Fruit fly (Drosophila melanogaster): Measurements from ENCODE around the gene Cpr78Cc.

The Cpr78Cc gene

dm6 chr3L:21285639-21286338 is 14.6 kb upstream of the Cpr78Cc start, which contains the start of the genes CG12974 and pzg (continued):
- TF ChIP-seq Trl (optimal IDR thresholded peaks at IDR 0.05) (no peak), Trl (GFP tag; optimal IDR thresholded peaks at IDR 0.05) (peak; percentile 78), slou (GFP tag; optimal IDR thresholded peaks at IDR 0.05) (peak; percentile 46), CG4328 (GFP tag; optimal IDR thresholded peaks at IDR 0.05) (peak; percentile 84), CG16813 (GFP tag; IDR thresholded peaks at IDR 0.05; ENCODE audit: partially characterized antibody) (peak; percentile 77), Gug (GFP tag; IDR thresholded peaks at IDR 0.05) (no peak), mam (GFP tag; optimal IDR thresholded peaks at IDR 0.05) (peak; percentile 65), HmgD (GFP tag; optimal IDR thresholded peaks at IDR 0.05) (peak; percentile 83), CG2129 (GFP tag; IDR thresholded peaks at IDR 0.05; ENCODE audit: partially characterized antibody) (no peak), tin (GFP tag; optimal IDR thresholded peaks at IDR 0.05) (peak; percentile 64), bab2 (GFP tag; optimal IDR thresholded peaks at IDR 0.05) (peak; percentile 65), CG33557 (GFP tag; optimal IDR thresholded peaks at IDR 0.05) (peak; percentile 42), org-1 (GFP tag; optimal IDR thresholded peaks at IDR 0.05) (peak; percentile 21), CG15269 (tag; optimal IDR thresholded peaks at IDR 0.05) (peak; percentile 59)

- TF ChIP-seq CG13296 (GFP tag; optimal IDR thresholded peaks at IDR 0.05) (no peak), CG12769 (tag; optimal IDR thresholded peaks at IDR 0.05) (peak; percentile 6), ase (GFP tag; IDR thresholded peaks at IDR 0.05) (no peak), CG2199 (GFP tag; IDR thresholded peaks at IDR 0.05) (no peak), oc (tag; optimal IDR thresholded peaks at IDR 0.05) (peak; percentile 23), CG3065 (GFP tag; optimal IDR thresholded peaks at IDR 0.05) (no peak), sd (tag; optimal IDR thresholded peaks at IDR 0.05) (peak; percentile 81), ham (GFP tag; IDR thresholded peaks at IDR 0.05) (no peak), ind (GFP tag; optimal IDR thresholded peaks at IDR 0.05) (no peak), Rx (GFP tag; IDR thresholded peaks at IDR 0.05) (no peak), gro (GFP tag; optimal IDR thresholded peaks at IDR 0.05) (peak; percentile 10), CG14667 (GFP tag; IDR thresholded peaks at IDR 0.05) (no peak), Usf (GFP tag; optimal IDR thresholded peaks at IDR 0.05) (no peak), sens (GFP tag) (no peak), Lhr (GFP tag; optimal IDR thresholded peaks at IDR 0.05) (no peak)
Measured at dm6 chr3L:21290336-21290735, 10.0 kb upstream of the Cpr78Cc start.

dm6 chr3L:21291055-21291454 is 9.3 kb upstream of the Cpr78Cc start:
- TF ChIP-seq org-1 (GFP tag; optimal IDR thresholded peaks at IDR 0.05) (no peak), Pdp1 (GFP tag; optimal IDR thresholded peaks at IDR 0.05) (peak in 1 of 2 experiments; percentile 20), CG4360 (GFP tag; IDR thresholded peaks at IDR 0.05) (no peak), HLHmδ (GFP tag; optimal IDR thresholded peaks at IDR 0.05) (no peak), slp2 (GFP tag; optimal IDR thresholded peaks at IDR 0.05) (no peak), chinmo (GFP tag; IDR thresholded peaks at IDR 0.05; ENCODE audit: partially characterized antibody) (0 out of 4 replicates have a peak, but pooled peaks have one; percentile 35), CG12236 (GFP tag; optimal IDR thresholded peaks at IDR 0.05) (no peak), Hand (GFP tag; optimal IDR thresholded peaks at IDR 0.05) (no peak), sr (GFP tag; IDR thresholded peaks at IDR 0.05) (0 out of 3 replicates have a peak, but pooled peaks have one; percentile 9), CG7839 (tag; optimal IDR thresholded peaks at IDR 0.05) (no peak), CG11504 (tag; optimal IDR thresholded peaks at IDR 0.05) (no peak), Blimp-1 (GFP tag; optimal IDR thresholded peaks at IDR 0.05) (peak; percentile 85), p53 (GFP tag; optimal IDR thresholded peaks at IDR 0.05) (no peak), CG16815 (GFP tag; optimal IDR thresholded peaks at IDR 0.05) (no peak), lola (GFP tag; optimal IDR thresholded peaks at IDR 0.05) (no peak), wor (GFP tag; IDR thresholded peaks at IDR 0.05) (no peak), Mrtf (GFP tag; IDR thresholded peaks at IDR 0.05) (no peak), esg (GFP tag; conservative IDR thresholded peaks at IDR 0.05) (no peak), sens-2 (GFP tag; IDR thresholded peaks at IDR 0.05) (no peak), Awh (GFP tag; IDR thresholded peaks at IDR 0.05) (peak; percentile 64), CG13296 (GFP tag; optimal IDR thresholded peaks at IDR 0.05) (no peak), HLH54F (GFP tag; optimal IDR thresholded peaks at IDR 0.05) (no peak)
